Worm (Caenorhabditis elegans) whole organism, midembryonic: ENCODE data around the gene Y116A8C.43.
A peak's percentile ranks its signal among the peaks of the same experiment; 100 is the strongest.

ENCODE experiments used
- T22C8.4 ChIP-seq: fragments of 200-800 bp; sonication (Bioruptor generic); IDR thresholded peaks from 2 replicates; pipeline ENCODE4 v1.3.6; 2022; ENCODE audit warnings: missing genetic modification characterization, missing compliant biosample characterization
- cog-1 ChIP-seq: sonication (generic microtip); optimal IDR thresholded peaks from 2 replicates; lab custom pipeline; 2016; ENCODE audit warnings: missing genetic modification characterization, missing compliant biosample characterization
- flt-1 ChIP-seq: fragments of 200-800 bp; sonication (Bioruptor generic); IDR thresholded peaks from 2 replicates; pipeline ENCODE4 v1.3.6; 2022; ENCODE audit warnings: missing genetic modification characterization, missing compliant biosample characterization
- klf-2 ChIP-seq: fragments of 200-800 bp; sonication (Bioruptor generic); conservative IDR thresholded peaks from 2 replicates; pipeline ENCODE4 v1.3.6; 2022; ENCODE audit warnings: missing genetic modification reagents, missing genetic modification characterization, missing compliant biosample characterization
- med-1 ChIP-seq: sonication (generic microtip); optimal IDR thresholded peaks from 2 replicates; lab custom pipeline; 2017; ENCODE audit warnings: missing genetic modification characterization, mild to moderate bottlenecking, missing compliant biosample characterization, antibody characterized with exemption, missing genetic modification reagents; ENCODE audit not compliant: insufficient read depth
- ref-1 ChIP-seq: fragments of 200-800 bp; sonication (Bioruptor generic); conservative IDR thresholded peaks from 2 replicates; pipeline ENCODE4 v1.3.6; 2022; ENCODE audit warnings: missing genetic modification reagents, missing genetic modification characterization, missing compliant biosample characterization
- tab-1 ChIP-seq: fragments of 200-800 bp; sonication (Bioruptor generic); IDR thresholded peaks from 2 replicates; pipeline ENCODE4 v1.3.6; 2022; ENCODE audit warnings: missing genetic modification characterization, missing compliant biosample characterization
- ztf-23 ChIP-seq: fragments of 200-800 bp; sonication (Bioruptor generic); IDR thresholded peaks from 2 replicates; pipeline ENCODE4 v1.3.6; 2022; ENCODE audit warnings: missing genetic modification reagents, missing genetic modification characterization, missing compliant biosample characterization
- ztf-29 ChIP-seq: fragments of 200-800 bp; sonication (Bioruptor generic); IDR thresholded peaks from 2 replicates; pipeline ENCODE4 v1.3.6; 2022; ENCODE audit warnings: missing genetic modification reagents, missing genetic modification characterization, missing compliant biosample characterization

Y116A8C.43 gene

DNA sequence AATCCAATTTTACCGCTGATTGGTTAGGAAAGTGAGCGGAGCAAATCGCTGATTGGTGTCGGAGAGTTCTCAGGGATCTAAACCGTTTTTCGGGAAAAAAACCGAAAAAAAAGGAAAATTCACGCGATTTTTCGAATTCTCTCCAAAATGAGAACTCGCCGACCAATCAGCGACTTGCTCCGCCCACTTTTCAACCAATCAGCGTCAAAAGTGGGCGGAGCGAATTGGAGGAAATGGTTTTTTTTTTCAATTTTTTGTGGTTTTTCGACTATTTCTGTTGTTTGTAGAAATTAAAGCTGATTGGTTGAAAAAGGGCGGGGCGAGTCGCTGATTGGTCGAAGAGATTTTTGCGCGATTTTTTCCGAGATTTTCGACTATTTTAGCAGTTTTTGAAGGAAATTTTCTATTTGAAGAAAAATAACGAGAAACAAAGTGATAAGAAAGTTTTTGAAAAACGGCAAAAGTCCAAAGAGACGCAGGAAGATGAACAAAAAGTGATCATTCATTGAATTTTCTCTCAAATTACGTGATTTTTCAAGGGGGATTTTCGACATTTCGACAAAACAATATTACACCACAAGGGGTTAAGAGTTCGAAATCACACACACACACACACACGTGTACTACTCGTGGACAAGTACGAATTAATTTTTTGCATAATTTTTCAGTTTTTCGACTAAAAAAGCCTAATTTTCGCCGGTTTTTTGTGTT lies 12.1 kb downstream of the Y116A8C.43 start:
- no peak for TF ChIP-seq klf-2 (GFP tag; lab: Robert Waterston, UW)
- no peak for TF ChIP-seq ztf-29 (GFP tag; lab: Robert Waterston, UW)
- no peak for TF ChIP-seq med-1
- no peak for TF ChIP-seq ztf-23
- TF ChIP-seq flt-1, result no peak
- TF ChIP-seq tab-1, result no peak
- TF ChIP-seq T22C8.4 (GFP tag; lab: Robert Waterston, UW), result no peak
- no peak for TF ChIP-seq cog-1 (tag; lab: Kevin White, UChicago)
- no peak for TF ChIP-seq ref-1

DNA sequence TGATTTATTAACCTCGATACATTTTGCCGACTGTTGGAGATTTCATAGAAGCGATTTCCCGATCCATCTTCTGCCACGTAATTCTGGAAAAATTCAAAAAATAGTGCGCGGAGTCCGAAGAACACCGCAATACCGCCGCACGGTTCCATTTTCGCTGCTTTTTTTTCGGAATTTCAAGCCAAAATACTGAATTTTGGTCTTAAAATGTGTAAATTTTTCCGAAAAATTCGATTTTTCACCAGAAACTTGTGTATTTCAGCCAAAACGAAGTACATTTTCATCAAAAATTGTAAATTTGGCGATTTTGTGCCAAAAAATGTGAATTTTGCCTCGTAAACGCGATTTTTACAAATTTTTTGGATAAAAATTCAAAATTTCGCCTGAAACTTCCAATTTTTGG lies 14.5 kb downstream of the Y116A8C.43 start:
- TF ChIP-seq T22C8.4 (GFP tag; lab: Robert Waterston, UW), result no peak
- no peak for TF ChIP-seq ztf-23
- no peak for TF ChIP-seq med-1
- no peak for TF ChIP-seq ref-1
- TF ChIP-seq klf-2 (GFP tag; lab: Robert Waterston, UW), result no peak

DNA sequence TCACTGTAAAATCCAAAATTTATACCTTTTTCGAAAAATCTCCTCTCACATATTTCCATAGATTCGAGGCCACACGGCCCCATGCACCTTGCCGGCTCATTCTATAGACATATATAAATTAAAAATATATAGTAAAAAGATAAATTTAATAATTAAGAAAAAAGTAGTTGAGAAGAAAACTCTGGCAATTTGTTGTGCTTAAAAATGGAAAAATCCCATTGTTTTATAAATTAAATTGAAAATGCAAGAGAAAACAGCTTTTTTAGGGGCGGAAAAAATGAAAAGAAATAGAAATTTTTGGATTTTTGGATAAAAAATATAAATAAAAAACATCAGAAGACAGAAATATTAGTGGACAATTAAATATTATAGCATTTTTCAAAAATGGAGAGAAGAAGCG lies 15.0 kb downstream of the Y116A8C.43 start, which contains the start of gene Y116A8C.30:
Gene Y116A8C.30 (minus strand): TSS at position 101 of the 400 bp plus-strand sequence.
- TF ChIP-seq med-1 (no peak), T22C8.4 (GFP tag; lab: Robert Waterston, UW) (no peak), tab-1 (no peak), ref-1 (no peak), ztf-29 (GFP tag; lab: Robert Waterston, UW) (no peak), ztf-23 (no peak), cog-1 (tag; lab: Kevin White, UChicago) (no peak), flt-1 (no peak), klf-2 (GFP tag; lab: Robert Waterston, UW) (no peak)

DNA sequence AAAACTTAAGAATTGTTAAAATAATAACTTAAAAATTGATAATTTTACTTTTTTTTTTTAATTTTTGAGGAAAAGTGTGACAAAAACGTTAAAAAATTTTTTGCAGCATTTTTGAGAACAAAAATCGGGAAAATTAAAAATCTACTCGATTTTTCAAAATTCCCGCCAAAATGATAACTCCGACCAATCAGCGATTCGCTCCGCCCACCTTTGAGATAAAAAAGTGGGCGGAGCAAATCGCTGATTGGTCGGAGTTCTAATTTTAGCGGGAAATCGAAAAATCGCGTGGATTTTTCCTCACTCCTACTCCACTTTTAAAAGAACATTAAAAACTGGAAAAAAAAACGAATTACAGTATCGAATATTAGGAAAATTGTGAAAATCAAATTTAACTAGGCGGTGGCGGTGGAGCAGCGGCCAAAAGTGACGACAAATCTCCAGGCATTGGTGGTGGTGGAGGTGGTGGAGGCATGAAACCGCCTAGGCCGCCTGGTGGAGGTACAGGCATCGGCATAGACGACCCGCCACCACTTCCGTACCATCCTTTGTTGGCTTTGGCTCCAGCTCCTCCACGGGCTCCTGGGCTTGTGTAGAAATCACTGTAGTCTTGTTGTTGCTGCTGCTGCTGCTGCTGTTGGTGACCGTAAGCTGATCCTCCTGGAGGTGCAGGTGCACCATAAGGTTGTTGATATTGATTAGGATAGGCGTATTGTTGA lies 15.7 kb downstream of the Y116A8C.43 start:
- no peak for TF ChIP-seq cog-1 (tag; lab: Kevin White, UChicago)
- no peak for TF ChIP-seq flt-1
- no peak for TF ChIP-seq T22C8.4 (GFP tag; lab: Robert Waterston, UW)
- no peak for TF ChIP-seq klf-2 (GFP tag; lab: Robert Waterston, UW)
- TF ChIP-seq ztf-29 (GFP tag; lab: Robert Waterston, UW), result no peak
- no peak for TF ChIP-seq ztf-23
- no peak for TF ChIP-seq tab-1
- TF ChIP-seq ref-1, result no peak
- no peak for TF ChIP-seq med-1

DNA sequence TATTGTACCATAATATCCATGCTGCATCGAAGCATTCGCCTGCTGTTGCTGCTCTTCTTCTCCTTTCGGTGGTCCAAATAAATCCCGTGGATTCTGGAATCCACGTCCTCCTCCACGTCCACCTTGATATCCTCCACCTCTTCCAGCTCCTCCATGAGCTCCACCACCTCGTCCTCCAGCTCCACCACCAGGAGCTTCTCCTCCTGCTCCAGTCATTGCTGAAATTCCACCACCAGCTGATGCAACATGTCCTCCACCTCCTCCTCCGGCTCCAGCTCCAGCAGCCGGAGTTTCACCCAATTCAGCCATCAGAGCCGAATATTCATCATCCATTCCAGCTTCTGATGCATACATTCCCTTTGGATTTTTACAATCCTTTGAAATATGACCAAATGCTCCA lies 16.9 kb downstream of the Y116A8C.43 start:
- TF ChIP-seq klf-2 (GFP tag; lab: Robert Waterston, UW), result no peak
- TF ChIP-seq ztf-29 (GFP tag; lab: Robert Waterston, UW), result no peak
- TF ChIP-seq cog-1 (tag; lab: Kevin White, UChicago), result no peak
- TF ChIP-seq med-1, result no peak
- TF ChIP-seq T22C8.4 (GFP tag; lab: Robert Waterston, UW), result no peak
- no peak for TF ChIP-seq tab-1

DNA sequence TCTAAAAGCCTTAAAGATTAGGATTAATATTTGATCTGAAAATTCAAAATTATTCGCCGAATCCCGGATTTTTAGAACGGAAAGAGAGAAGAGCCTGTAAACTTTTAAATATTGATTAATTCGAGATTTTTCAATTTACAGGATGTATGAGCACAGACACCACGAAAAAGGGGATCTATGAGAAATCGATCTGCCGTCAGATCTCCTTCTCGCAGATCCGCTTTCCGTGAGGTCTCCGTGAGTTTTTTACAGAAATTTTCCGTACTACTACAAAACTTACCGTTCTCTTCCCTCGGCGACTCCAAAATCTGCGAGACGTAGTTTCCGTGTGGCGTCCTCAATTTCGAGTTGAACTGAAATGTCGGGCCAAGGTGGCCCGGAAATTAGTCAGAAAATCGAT lies 19.5 kb downstream of the Y116A8C.43 start:
- no peak for TF ChIP-seq cog-1 (tag; lab: Kevin White, UChicago)
- TF ChIP-seq flt-1, result peak; percentile 78
- TF ChIP-seq T22C8.4 (GFP tag; lab: Robert Waterston, UW), result peak; percentile 39; the same call in 1 of the 2 replicates
- no peak for TF ChIP-seq ref-1
- no peak for TF ChIP-seq tab-1
- 0 out of 2 replicates have a peak, but pooled peaks have one; percentile 33 for TF ChIP-seq ztf-23
- TF ChIP-seq klf-2 (GFP tag; lab: Robert Waterston, UW), result 0 out of 2 replicates have a peak, but pooled peaks have one; percentile 51
- TF ChIP-seq ztf-29 (GFP tag; lab: Robert Waterston, UW), result no peak
- TF ChIP-seq med-1, result no peak

DNA sequence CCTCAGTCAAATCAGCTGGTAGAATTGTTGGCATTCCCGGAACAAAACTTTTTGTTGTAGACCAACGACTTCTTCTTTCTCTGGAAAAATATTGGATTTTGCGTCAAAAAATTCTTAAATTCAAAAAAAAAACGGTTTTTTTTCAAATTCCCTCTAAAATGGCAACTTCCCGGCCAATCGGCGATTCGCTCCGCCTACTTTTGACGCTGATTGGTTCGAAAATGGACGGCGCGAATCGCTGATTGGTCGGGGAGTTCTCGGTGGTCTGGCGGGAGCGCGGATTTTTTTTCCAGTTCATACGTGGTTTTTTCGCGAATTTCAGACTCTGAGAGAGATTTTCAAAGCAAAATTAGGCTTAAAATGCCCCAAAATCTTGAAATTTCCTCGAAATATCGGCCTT lies 20.2 kb downstream of the Y116A8C.43 start:
- no peak for TF ChIP-seq ztf-23
- no peak for TF ChIP-seq T22C8.4 (GFP tag; lab: Robert Waterston, UW)
- no peak for TF ChIP-seq med-1
- no peak for TF ChIP-seq tab-1
- no peak for TF ChIP-seq cog-1 (tag; lab: Kevin White, UChicago)
- TF ChIP-seq ztf-29 (GFP tag; lab: Robert Waterston, UW), result no peak
- no peak for TF ChIP-seq flt-1
- no peak for TF ChIP-seq ref-1
- no peak for TF ChIP-seq klf-2 (GFP tag; lab: Robert Waterston, UW)

DNA sequence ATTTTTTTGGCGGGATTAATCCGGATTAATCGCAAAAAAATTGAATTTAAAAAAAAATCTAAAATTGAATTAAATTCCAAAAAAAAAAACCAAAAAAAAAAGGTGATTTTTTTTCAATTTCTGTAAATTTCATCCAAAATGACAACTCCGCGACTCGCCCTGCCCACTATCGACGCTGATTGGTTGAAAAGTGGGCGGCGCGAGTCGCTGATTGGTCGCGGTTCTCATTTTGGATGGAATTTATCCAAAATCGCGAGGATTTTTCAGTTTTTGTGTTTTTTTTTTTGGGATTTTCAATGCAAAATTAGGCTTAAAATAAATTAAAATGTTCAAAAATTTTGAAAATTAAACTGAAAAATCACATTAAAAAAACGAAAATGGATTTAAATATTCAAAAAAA lies 20.8 kb downstream of the Y116A8C.43 start:
- TF ChIP-seq cog-1 (tag; lab: Kevin White, UChicago) (no peak), ref-1 (no peak), flt-1 (no peak), T22C8.4 (GFP tag; lab: Robert Waterston, UW) (no peak), med-1 (no peak), ztf-23 (no peak), klf-2 (GFP tag; lab: Robert Waterston, UW) (no peak), ztf-29 (GFP tag; lab: Robert Waterston, UW) (no peak), tab-1 (no peak)

DNA sequence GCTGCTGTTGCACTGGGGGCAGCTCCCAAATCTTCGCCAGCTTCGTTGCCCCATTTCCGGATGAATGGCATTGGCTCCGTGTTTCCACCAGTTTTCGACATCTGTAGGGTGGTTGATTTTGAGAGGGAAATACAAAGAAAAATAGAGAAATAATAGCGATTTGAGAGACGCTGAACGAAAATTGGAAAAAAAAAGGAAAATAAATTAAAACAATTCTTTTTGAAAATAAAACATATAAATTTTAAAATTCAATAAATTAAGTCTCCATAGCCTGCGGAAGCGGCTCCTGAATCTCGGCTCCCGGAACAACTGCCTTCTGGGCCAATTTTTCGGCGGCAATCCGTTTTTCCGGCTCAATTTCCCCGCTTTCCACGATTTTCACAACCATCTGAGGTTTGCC lies 22.2 kb downstream of the Y116A8C.43 start, which contains the start of gene sfa-1:
Gene sfa-1 (minus strand): TSS at position 101 of the 400 bp plus-strand sequence.
- TF ChIP-seq ref-1, result no peak
- TF ChIP-seq klf-2 (GFP tag; lab: Robert Waterston, UW), result no peak

DNA sequence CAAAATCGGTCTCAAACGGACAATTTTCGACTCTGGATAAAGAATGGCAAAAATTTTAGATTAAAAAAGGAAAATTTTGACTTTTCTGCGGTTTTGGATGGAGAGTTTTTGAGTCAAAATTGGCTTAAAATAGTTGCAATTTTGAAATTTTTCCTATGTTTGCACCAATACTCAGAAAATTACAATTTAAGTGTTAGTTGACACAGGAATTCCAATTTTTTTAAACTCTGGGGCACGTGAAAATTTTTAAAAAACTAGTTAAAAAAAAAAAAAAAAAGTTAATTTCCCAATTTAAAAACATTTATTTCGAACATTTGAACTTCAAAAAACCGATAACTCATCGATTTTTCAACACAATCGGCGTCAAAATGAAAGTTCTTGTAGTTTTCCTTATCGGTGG lies 23.2 kb downstream of the Y116A8C.43 start, which contains the start of gene Y116A8C.33:
Gene Y116A8C.33 (plus strand): TSS at position 301 of the 400 bp plus-strand sequence.
- TF ChIP-seq flt-1, result no peak
- no peak for TF ChIP-seq ztf-23
- TF ChIP-seq cog-1 (tag; lab: Kevin White, UChicago), result no peak
- no peak for TF ChIP-seq ref-1
- no peak for TF ChIP-seq T22C8.4 (GFP tag; lab: Robert Waterston, UW)
